Fruit fly (Drosophila melanogaster): ENCODE data around the gene Hipk.

Hipk gene

DNA sequence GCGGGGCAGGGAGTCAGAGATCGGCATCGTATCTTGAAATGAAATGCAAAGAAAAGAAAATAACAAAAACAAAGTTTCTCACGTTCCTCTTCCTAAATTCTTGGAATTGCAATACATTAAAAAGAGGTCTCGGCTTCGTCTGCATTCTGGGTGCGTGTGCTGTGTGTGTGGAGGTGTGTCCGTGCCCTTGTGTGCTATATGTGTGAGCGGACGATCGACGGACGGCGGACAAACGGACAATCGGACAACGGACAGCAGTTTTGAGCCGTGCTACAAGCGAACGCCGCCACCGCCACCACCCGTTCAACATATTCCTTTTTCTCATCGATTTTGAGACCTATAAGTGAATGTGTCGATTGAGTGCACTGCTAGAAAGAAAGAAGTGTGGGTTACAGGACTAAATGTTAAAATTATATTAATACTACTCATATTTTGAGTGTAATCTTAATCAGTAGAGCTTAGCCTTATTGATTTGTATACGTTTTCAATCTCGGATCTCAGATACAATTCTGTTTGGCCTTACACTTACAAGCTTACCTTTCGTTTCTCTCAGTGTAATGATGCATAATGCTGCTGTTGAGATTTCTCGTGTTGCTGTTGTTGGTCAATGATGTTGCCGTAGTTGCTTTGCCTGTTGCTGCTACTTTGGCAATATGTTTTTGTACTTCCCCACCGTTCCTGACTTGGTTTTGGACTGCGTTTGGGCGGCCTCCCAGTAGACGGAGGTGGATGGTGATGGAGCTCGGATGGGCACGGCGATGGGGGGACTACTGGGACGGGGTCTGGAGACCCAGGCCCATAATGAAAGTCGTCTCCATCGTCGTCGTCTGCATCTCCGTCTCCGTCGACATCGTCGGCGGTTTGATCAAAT lies 78.5 kb downstream of the Hipk start:
- TF ChIP-seq CG8478 (optimal IDR thresholded peaks at IDR 0.05) = no peak
- TF ChIP-seq CTCF (optimal IDR thresholded peaks at IDR 0.05) = no peak

DNA sequence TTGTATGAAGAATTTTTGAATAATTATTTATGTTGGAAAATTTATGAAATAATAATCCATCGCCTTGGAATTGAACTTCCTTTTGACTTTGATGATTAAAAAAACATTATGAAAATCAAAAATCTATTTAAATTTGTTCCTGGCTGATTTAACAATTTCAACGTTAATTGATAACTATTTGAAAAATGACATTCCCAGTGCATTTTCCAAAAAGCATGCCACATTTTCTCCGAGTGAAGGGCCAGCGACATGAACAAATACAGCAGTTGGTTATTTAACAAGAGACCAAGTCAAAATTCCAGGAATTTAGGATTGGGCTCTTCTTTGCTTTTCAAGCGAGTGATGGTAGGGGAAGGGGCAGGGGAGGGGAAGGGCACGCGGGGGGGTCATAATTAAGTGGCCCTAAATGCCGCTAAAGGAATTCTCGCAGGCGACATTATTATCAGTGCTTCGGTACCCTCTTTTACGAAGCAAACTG lies 79.5 kb downstream of the Hipk start:
- TF ChIP-seq CG8478 (optimal IDR thresholded peaks at IDR 0.05) (no peak), CTCF (optimal IDR thresholded peaks at IDR 0.05) (no peak)

- TF ChIP-seq CTCF (optimal IDR thresholded peaks at IDR 0.05) (no peak), CG8478 (optimal IDR thresholded peaks at IDR 0.05) (no peak)
Measured at dm6 chr3L:623556-623955, 80.7 kb downstream of the Hipk start.

DNA sequence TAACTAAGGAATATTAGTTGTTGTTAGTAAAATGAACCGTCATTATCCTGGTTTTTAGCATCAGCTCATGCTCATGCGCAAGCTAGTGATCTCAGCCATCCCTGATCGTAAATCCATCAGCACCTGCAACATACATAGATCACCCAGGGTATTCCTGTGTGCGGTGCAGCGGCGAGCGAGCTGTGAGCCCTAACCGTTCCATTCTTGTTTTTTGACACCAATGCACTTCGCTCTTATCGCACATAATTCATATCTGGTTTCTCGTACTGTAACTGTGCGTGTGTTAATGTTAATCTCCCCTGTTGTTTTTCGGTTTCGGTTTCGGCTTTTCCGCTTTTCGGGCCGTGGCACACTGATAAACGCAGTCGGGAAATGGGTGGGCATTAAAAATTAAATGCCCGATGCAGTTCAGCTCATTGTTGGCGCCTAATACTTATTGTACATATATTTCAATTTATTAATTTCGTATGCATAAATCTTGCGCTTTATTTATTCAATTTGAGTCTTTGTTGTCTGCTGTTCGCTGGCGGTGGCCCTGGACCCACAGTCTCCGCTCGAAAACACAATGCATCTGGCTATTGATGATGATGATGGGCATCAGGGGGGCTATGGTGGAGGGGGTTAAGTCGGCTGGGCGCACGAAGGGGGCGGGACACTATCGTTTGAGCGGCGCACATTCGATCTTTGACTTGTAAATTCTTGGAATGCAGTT lies 81.5 kb downstream of the Hipk start:
- TF ChIP-seq CG8478 (optimal IDR thresholded peaks at IDR 0.05) (no peak), CTCF (optimal IDR thresholded peaks at IDR 0.05) (no peak)

- TF ChIP-seq CTCF (optimal IDR thresholded peaks at IDR 0.05) (no peak), CG8478 (optimal IDR thresholded peaks at IDR 0.05) (no peak)
Measured at dm6 chr3L:625899-626298, 83.0 kb downstream of the Hipk start.

DNA sequence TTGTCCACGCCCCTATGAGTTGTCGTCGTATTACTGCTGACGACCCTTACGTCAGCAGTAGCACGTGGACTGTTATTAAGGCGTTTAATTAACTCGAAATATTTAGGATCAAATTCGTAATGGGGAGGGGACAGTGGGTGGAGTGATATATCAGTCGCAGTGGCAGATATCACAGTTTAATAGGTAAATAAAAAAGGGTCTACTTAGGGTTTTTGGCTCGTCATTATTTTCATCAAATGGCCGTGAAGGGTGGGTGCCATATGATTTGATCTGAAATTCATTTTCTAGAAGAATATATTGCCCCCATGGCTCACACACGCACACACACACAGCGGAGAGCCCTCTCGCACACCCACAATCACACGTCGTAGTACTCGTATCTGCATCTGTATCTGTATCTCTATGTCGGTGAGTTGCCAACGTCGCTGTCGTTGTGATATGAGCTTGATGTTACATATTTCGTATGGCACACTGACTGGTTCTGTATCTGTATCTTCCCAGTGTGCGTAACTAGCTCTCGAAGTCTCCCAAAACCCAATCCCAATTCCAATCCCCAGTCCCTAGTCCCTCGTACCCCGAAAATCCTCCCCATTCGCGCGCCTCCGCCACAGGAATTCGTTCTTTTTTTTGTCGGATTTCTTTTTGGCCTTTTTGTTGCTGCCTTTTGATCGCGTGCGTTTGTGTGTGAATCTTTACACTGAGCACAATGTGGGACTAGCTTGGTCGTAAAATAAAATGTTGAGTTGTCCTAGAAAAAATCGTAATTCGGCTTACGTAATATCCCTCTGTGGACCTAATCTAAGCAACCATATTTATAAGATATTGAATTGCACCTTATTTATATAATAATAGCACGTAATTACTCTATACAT lies 83.9 kb downstream of the Hipk start:
- TF ChIP-seq CG8478 (optimal IDR thresholded peaks at IDR 0.05) (no peak), CTCF (optimal IDR thresholded peaks at IDR 0.05) (no peak)

DNA sequence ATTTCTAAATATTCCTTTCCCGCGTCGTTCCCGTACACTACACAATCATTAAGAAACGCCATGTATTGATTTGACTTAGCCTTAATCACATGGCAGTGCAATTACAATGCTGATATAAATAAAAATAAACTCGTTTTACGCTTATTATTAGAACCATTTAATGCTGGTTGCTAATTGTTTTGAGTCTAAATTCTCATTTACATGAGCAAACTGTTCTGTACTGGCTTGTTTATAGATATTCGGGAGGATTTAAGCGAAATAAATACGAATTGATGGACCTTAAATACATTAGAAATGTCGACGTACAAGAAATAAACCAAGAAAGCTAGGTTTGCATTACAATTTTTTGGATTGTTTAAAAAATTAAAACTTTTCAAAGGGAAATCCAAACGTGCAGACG lies 84.5 kb downstream of the Hipk start:
- TF ChIP-seq CTCF (optimal IDR thresholded peaks at IDR 0.05) (no peak), CG8478 (optimal IDR thresholded peaks at IDR 0.05) (no peak)

dm6 chr3L:627819-628601 lies 85.2 kb downstream of the Hipk start:
- no peak for TF ChIP-seq CTCF (optimal IDR thresholded peaks at IDR 0.05)
- no peak for TF ChIP-seq CG8478 (optimal IDR thresholded peaks at IDR 0.05)

- TF ChIP-seq CG8478 (optimal IDR thresholded peaks at IDR 0.05) = no peak
- no peak for TF ChIP-seq CTCF (optimal IDR thresholded peaks at IDR 0.05)
Measured at dm6 chr3L:628654-629285, 85.9 kb downstream of the Hipk start.

DNA sequence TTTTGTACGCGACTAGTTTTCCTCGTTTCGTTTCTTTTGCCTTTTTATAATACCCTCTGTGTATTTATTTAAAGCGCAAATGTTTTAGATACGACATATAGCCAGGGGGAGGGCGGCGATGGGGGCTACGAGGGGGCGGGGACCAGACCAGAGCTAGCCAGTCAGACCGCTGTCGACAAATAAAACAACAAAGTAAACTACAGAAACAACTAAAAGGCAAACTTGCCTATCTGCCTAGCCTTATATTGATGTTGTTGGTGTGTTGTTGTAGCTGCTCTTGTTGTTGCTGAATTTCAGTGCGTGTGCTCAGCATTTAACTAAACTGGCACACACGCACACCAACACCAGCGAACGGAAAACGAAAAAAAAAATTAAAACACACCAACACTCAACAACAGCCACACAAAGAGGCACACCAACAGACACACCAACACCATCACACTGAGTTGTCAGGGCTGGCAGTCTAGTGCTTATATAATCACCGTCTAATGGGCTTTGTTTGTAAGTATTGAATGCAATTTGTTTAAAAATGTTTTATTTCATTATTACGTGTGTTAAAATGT lies 86.6 kb downstream of the Hipk start:
- TF ChIP-seq CTCF (optimal IDR thresholded peaks at IDR 0.05) = no peak
- TF ChIP-seq CG8478 (optimal IDR thresholded peaks at IDR 0.05) = no peak

DNA sequence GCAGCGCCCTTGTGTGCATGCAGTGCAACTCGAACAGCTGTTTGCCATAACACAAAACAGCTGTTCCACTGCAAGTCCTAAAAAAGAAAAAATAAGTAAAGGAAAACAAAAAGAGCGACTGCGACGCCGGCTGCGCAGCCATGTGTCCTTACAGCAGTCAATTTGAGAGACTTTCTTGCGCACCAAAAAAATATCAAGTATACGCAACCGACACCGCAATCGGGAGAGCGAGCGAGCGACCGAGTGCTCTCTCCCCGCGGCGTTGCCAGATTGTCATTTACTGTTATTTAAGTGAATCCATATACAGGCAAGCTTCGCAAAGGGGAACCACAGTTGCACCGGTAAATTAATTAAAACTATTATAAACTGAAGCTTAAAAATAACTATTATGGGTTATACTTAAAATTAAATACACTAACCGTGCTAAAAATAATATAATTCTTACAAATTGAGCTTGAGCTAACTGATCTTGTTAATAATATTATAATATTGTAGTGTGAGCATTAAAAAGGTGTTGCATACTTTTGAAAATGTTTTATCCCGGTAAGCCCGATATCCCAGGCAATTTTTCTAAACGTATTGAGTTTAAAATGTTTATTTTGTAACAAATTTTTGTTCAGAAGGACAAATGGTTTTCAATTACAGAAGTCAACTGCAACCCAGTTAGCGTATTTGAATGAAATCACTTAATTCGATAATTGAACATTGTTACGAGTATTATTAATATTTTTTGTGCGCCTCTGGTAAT lies 87.2 kb downstream of the Hipk start:
- TF ChIP-seq CTCF (optimal IDR thresholded peaks at IDR 0.05) = no peak

- TF ChIP-seq CG8478 (optimal IDR thresholded peaks at IDR 0.05) (no peak), CTCF (optimal IDR thresholded peaks at IDR 0.05) (no peak)
Measured at dm6 chr3L:630666-631065, 87.8 kb downstream of the Hipk start.
